Fruit fly (Drosophila melanogaster) whole organism, pupa: Measurements from ENCODE around the gene CG12115.

ENCODE experiments used
- CG10348 ChIP-seq: fragments of 200-800 bp; sonication (Bioruptor generic); IDR thresholded peaks from 2 replicates; pipeline ENCODE4 v1.3.6; 2022; ENCODE audit warnings: missing biosample characterization, missing genetic modification characterization
- CG12605 ChIP-seq: fragments of 200-800 bp; sonication (Bioruptor generic); IDR thresholded peaks from 2 replicates; pipeline ENCODE4 v1.3.6; 2022; ENCODE audit warnings: missing biosample characterization, missing genetic modification characterization
- CG13204 ChIP-seq: fragments of 200-800 bp; sonication (Bioruptor generic); optimal IDR thresholded peaks from 2 replicates; lab custom pipeline; 2018; ENCODE audit warnings: missing biosample characterization, mild to moderate bottlenecking, missing genetic modification characterization, moderate library complexity
- CG14655 ChIP-seq: fragments of 200-800 bp; sonication (Bioruptor generic); optimal IDR thresholded peaks from 3 replicates; lab custom pipeline; 2017; ENCODE audit warnings: mild to moderate bottlenecking, missing biosample characterization, missing genetic modification reagents, missing genetic modification characterization
- CG15710 ChIP-seq: fragments of 200-800 bp; sonication (Bioruptor generic); optimal IDR thresholded peaks from 2 replicates; lab custom pipeline; 2018; ENCODE audit warnings: missing biosample characterization, mild to moderate bottlenecking, missing genetic modification characterization, moderate library complexity
- CG17806 ChIP-seq: fragments of 200-800 bp; sonication (Bioruptor generic); optimal IDR thresholded peaks from 2 replicates; lab custom pipeline; 2018; ENCODE audit warnings: missing biosample characterization, mild to moderate bottlenecking, missing genetic modification characterization, moderate library complexity
- CG32121 ChIP-seq: fragments of 200-800 bp; sonication (Bioruptor generic); IDR thresholded peaks from 2 replicates; pipeline ENCODE4 v1.3.6; 2022; ENCODE audit warnings: missing biosample characterization, missing genetic modification characterization
- CG34367 ChIP-seq: fragments of 200-800 bp; sonication (Bioruptor generic); optimal IDR thresholded peaks from 2 replicates; lab custom pipeline; 2018; ENCODE audit warnings: missing biosample characterization, mild to moderate bottlenecking, missing genetic modification characterization
- CG4496 ChIP-seq: fragments of 200-800 bp; sonication (Bioruptor generic); IDR thresholded peaks from 3 replicates; pipeline ENCODE4 v1.3.6; 2022; ENCODE audit warnings: missing biosample characterization, missing genetic modification characterization
- CG8159 ChIP-seq: fragments of 200-800 bp; sonication (Bioruptor generic); optimal IDR thresholded peaks from 3 replicates; lab custom pipeline; 2018; ENCODE audit warnings: missing biosample characterization, mild to moderate bottlenecking, missing genetic modification characterization, moderate library complexity
- CG8301 ChIP-seq: fragments of 200-800 bp; sonication (Bioruptor generic); optimal IDR thresholded peaks from 2 replicates; lab custom pipeline; 2018; ENCODE audit warnings: missing biosample characterization, mild to moderate bottlenecking, missing genetic modification characterization
- CG9948 ChIP-seq: fragments of 200-800 bp; sonication (Bioruptor generic); optimal IDR thresholded peaks from 2 replicates; lab custom pipeline; 2018; ENCODE audit warnings: missing biosample characterization, mild to moderate bottlenecking, missing genetic modification characterization, moderate library complexity
- D1 ChIP-seq: fragments of 200-800 bp; sonication (Bioruptor generic); optimal IDR thresholded peaks from 2 replicates; lab custom pipeline; 2018; ENCODE audit warnings: missing biosample characterization, mild to moderate bottlenecking, missing genetic modification characterization, moderate library complexity
- EcR ChIP-seq: fragments of 200-800 bp; sonication (Bioruptor generic); optimal IDR thresholded peaks from 3 replicates; lab custom pipeline; 2019; ENCODE audit warnings: missing biosample characterization, missing genetic modification characterization, mild to moderate bottlenecking, moderate library complexity, missing genetic modification reagents
- Ets98B ChIP-seq: fragments of 200-800 bp; sonication (Bioruptor generic); IDR thresholded peaks from 2 replicates; pipeline ENCODE4 v1.3.6; 2022; ENCODE audit warnings: missing biosample characterization, missing genetic modification characterization
- Pif1A ChIP-seq: fragments of 200-800 bp; sonication (Bioruptor generic); optimal IDR thresholded peaks from 3 replicates; lab custom pipeline; 2016; ENCODE audit warnings: missing biosample characterization, missing genetic modification characterization
- Pif1B ChIP-seq: fragments of 200-800 bp; sonication (Bioruptor generic); optimal IDR thresholded peaks from 3 replicates; lab custom pipeline; 2016; ENCODE audit warnings: missing biosample characterization, missing genetic modification characterization
- Snoo ChIP-seq: fragments of 200-800 bp; sonication (Bioruptor generic); optimal IDR thresholded peaks from 3 replicates; lab custom pipeline; 2017; ENCODE audit warnings: missing biosample characterization, mild to moderate bottlenecking, missing genetic modification characterization, inconsistent platforms
- fd96Ca ChIP-seq: fragments of 200-800 bp; sonication (Bioruptor generic); IDR thresholded peaks from 3 replicates; pipeline ENCODE4 v1.3.6; 2022; ENCODE audit warnings: missing biosample characterization, missing genetic modification characterization
- gl ChIP-seq: fragments of 200-800 bp; sonication (Bioruptor generic); optimal IDR thresholded peaks from 2 replicates; lab custom pipeline; 2018; ENCODE audit warnings: missing biosample characterization, mild to moderate bottlenecking, missing genetic modification characterization
- rn ChIP-seq: fragments of 200-800 bp; sonication (Bioruptor generic); IDR thresholded peaks from 2 replicates; pipeline ENCODE4 v1.3.6; 2022; ENCODE audit warnings: missing biosample characterization, missing genetic modification characterization

CG12115 gene

dm6 chrX:9192429-9192828, 2.0 kb upstream of the CG12115 start, which contains the start of gene CG12056:
CG12056 (plus strand) TSS chrX:9192669.
- no peak for TF ChIP-seq CG9948 (tag; lab: Kevin White, UChicago)
- TF ChIP-seq, all 21 proteins: peak for 0

dm6 chrX:9191357-9191756, 952 bp upstream of the CG12115 start, which contains the start of gene CG12057:
CG12057 (plus strand) TSS chrX:9191657.
- TF ChIP-seq D1 (tag; lab: Kevin White, UChicago), result no peak
- TF ChIP-seq CG34367 (tag; lab: Kevin White, UChicago), result no peak
- TF ChIP-seq CG4496 (GFP tag; lab: Robert Waterston, UW), result no peak
- TF ChIP-seq CG13204, result no peak
- TF ChIP-seq rn, result no peak
- TF ChIP-seq EcR (GFP tag; lab: Kevin White, UChicago), result no peak
- no peak for TF ChIP-seq gl (tag; lab: Kevin White, UChicago)
- no peak for TF ChIP-seq Pif1B
- no peak for TF ChIP-seq CG14655 (GFP tag; lab: Kevin White, UChicago)
- no peak for TF ChIP-seq Pif1A (GFP tag; lab: Kevin White, UChicago)
- no peak for TF ChIP-seq CG8301
- TF ChIP-seq Snoo, result no peak
- TF ChIP-seq Ets98B, result no peak
- no peak for TF ChIP-seq CG8159 (tag; lab: Kevin White, UChicago)
- TF ChIP-seq CG15710, result no peak
- no peak for TF ChIP-seq CG10348 (GFP tag; lab: Robert Waterston, UW)
- no peak for TF ChIP-seq CG9948 (tag; lab: Kevin White, UChicago)
- no peak for TF ChIP-seq fd96Ca (GFP tag; lab: Robert Waterston, UW)
- no peak for TF ChIP-seq CG12605 (GFP tag; lab: Robert Waterston, UW)
- TF ChIP-seq CG17806, result no peak

dm6 chrX:9187429-9187828, 3.0 kb downstream of the CG12115 start:
- TF ChIP-seq Ets98B, result no peak
- TF ChIP-seq fd96Ca (GFP tag; lab: Robert Waterston, UW), result no peak
- TF ChIP-seq CG14655 (GFP tag; lab: Kevin White, UChicago), result no peak
- TF ChIP-seq EcR (GFP tag; lab: Kevin White, UChicago), result no peak
- TF ChIP-seq rn, result no peak

dm6 chrX:9168273-9168672, 22.1 kb downstream of the CG12115 start:
- TF ChIP-seq CG8301 (no peak), D1 (tag; lab: Kevin White, UChicago) (no peak), Snoo (no peak), CG13204 (no peak), CG14655 (GFP tag; lab: Kevin White, UChicago) (no peak), CG10348 (GFP tag; lab: Robert Waterston, UW) (no peak), CG15710 (no peak), CG34367 (tag; lab: Kevin White, UChicago) (no peak), rn (no peak), CG17806 (no peak), CG9948 (tag; lab: Kevin White, UChicago) (no peak), Pif1A (GFP tag; lab: Kevin White, UChicago) (no peak), CG8159 (tag; lab: Kevin White, UChicago) (no peak), gl (tag; lab: Kevin White, UChicago) (no peak), CG32121 (GFP tag; lab: Robert Waterston, UW) (no peak), CG4496 (GFP tag; lab: Robert Waterston, UW) (no peak), CG12605 (GFP tag; lab: Robert Waterston, UW) (no peak), Pif1B (no peak), Ets98B (no peak), fd96Ca (GFP tag; lab: Robert Waterston, UW) (no peak)
- TF ChIP-seq, all 21 proteins: peak for 0

dm6 chrX:9164510-9165506, 25.6 kb downstream of the CG12115 start:
- no peak for TF ChIP-seq Pif1B
- TF ChIP-seq fd96Ca (GFP tag; lab: Robert Waterston, UW), result no peak
- no peak for TF ChIP-seq Ets98B
- TF ChIP-seq CG9948 (tag; lab: Kevin White, UChicago), result no peak
- TF ChIP-seq EcR (GFP tag; lab: Kevin White, UChicago), result no peak
- no peak for TF ChIP-seq CG8159 (tag; lab: Kevin White, UChicago)
- TF ChIP-seq CG15710, result no peak
- TF ChIP-seq CG13204, result no peak
- TF ChIP-seq CG12605 (GFP tag; lab: Robert Waterston, UW), result no peak
- no peak for TF ChIP-seq D1 (tag; lab: Kevin White, UChicago)
- no peak for TF ChIP-seq rn
- TF ChIP-seq CG14655 (GFP tag; lab: Kevin White, UChicago), result no peak

- TF ChIP-seq rn (no peak), CG17806 (no peak), Snoo (no peak), CG8159 (tag; lab: Kevin White, UChicago) (peak; percentile 33), CG4496 (GFP tag; lab: Robert Waterston, UW) (peak; percentile 69), CG9948 (tag; lab: Kevin White, UChicago) (no peak), CG15710 (peak; percentile 1), D1 (tag; lab: Kevin White, UChicago) (no peak), Ets98B (peak; percentile 65), CG14655 (GFP tag; lab: Kevin White, UChicago) (no peak), CG34367 (tag; lab: Kevin White, UChicago) (peak; percentile 48), CG13204 (no peak), EcR (GFP tag; lab: Kevin White, UChicago) (no peak), Pif1B (peak; percentile 61), CG8301 (peak; percentile 21), gl (tag; lab: Kevin White, UChicago) (peak; percentile 25), CG32121 (GFP tag; lab: Robert Waterston, UW) (peak; percentile 57; the same call in 1 of the 2 replicates), CG10348 (GFP tag; lab: Robert Waterston, UW) (no peak), CG12605 (GFP tag; lab: Robert Waterston, UW) (peak; percentile 72)
- TF ChIP-seq, all 21 proteins: peak for 10
These were observed 26.5 kb downstream of the CG12115 start for dm6 chrX:9163645-9164509.
